Worm (Caenorhabditis elegans) whole organism, early embryonic: ENCODE results near the gene C25H3.17.
"Not testable (repeated sequence)": the region's sequence is repeated elsewhere in the genome, so short reads cannot be mapped to it uniquely, and the experiment has no call there.

Experiments used
- B0310.2 ChIP-seq: sonication (generic microtip); optimal IDR thresholded peaks from 2 replicates; lab custom pipeline; 2016; ENCODE audit warnings: mild to moderate bottlenecking, missing genetic modification characterization, missing compliant biosample characterization
- F13C5.2 ChIP-seq: sonication (generic microtip); optimal IDR thresholded peaks from 2 replicates; lab custom pipeline; 2017; ENCODE audit warnings: mild to moderate bottlenecking, missing genetic modification characterization, inconsistent platforms, missing compliant biosample characterization
- aly-1 ChIP-seq: sonication (generic microtip); optimal IDR thresholded peaks from 2 replicates; lab custom pipeline; 2016; ENCODE audit warnings: missing genetic modification characterization, missing compliant biosample characterization
- ama-1 ChIP-seq: fragments of 150-350 bp; optimal IDR thresholded peaks from 2 replicates; lab custom pipeline; 2014
- ceh-13 ChIP-seq: fragments of 200-800 bp; sonication (Bioruptor generic); optimal IDR thresholded peaks from 2 replicates; lab custom pipeline; 2018; ENCODE audit warnings: mild to moderate bottlenecking, missing genetic modification characterization, missing compliant biosample characterization
- ceh-36 ChIP-seq: sonication (generic microtip); optimal IDR thresholded peaks from 2 replicates; lab custom pipeline; 2016; ENCODE audit warnings: missing genetic modification characterization, inconsistent platforms, missing compliant biosample characterization
- ets-7 ChIP-seq: sonication (generic microtip); optimal IDR thresholded peaks from 2 replicates; lab custom pipeline; 2016; ENCODE audit warnings: missing genotype, missing genetic modification characterization, missing compliant biosample characterization
- flt-1 ChIP-seq: fragments of 200-800 bp; sonication (Bioruptor generic); IDR thresholded peaks from 2 replicates; pipeline ENCODE4 v1.3.6; 2022; ENCODE audit warnings: missing genetic modification characterization, missing compliant biosample characterization
- hmbx-1 ChIP-seq: sonication (generic microtip); optimal IDR thresholded peaks from 2 replicates; lab custom pipeline; 2016; ENCODE audit warnings: mild to moderate bottlenecking, missing genetic modification characterization, missing compliant biosample characterization
- pes-1 ChIP-seq: fragments of 200-800 bp; sonication (Bioruptor generic); IDR thresholded peaks from 2 replicates; pipeline ENCODE4 v1.3.6; 2022; ENCODE audit warnings: missing genetic modification reagents, missing genetic modification characterization, missing compliant biosample characterization
- scrt-1 ChIP-seq: fragments of 200-800 bp; sonication (Bioruptor generic); IDR thresholded peaks from 2 replicates; pipeline ENCODE4 v1.3.6; 2022; ENCODE audit warnings: missing genetic modification characterization, missing compliant biosample characterization
- sea-1 ChIP-seq: fragments of 200-800 bp; sonication (Bioruptor generic); conservative IDR thresholded peaks from 2 replicates; pipeline ENCODE4 v1.3.6; 2022; ENCODE audit warnings: missing genetic modification characterization, missing compliant biosample characterization
- tbx-11 ChIP-seq: fragments of 200-800 bp; sonication (Bioruptor generic); IDR thresholded peaks from 2 replicates; pipeline ENCODE4 v1.3.6; 2022; ENCODE audit warnings: missing genetic modification characterization, missing compliant biosample characterization
- tbx-37 ChIP-seq: fragments of 200-800 bp; sonication (Bioruptor generic); conservative IDR thresholded peaks from 2 replicates; pipeline ENCODE4 v1.3.6; 2022; ENCODE audit warnings: missing genetic modification reagents, missing genetic modification characterization, missing compliant biosample characterization
- tra-4 ChIP-seq: sonication (generic microtip); optimal IDR thresholded peaks from 2 replicates; lab custom pipeline; 2017; ENCODE audit warnings: missing genetic modification characterization, missing compliant biosample characterization

The C25H3.17 gene

DNA sequence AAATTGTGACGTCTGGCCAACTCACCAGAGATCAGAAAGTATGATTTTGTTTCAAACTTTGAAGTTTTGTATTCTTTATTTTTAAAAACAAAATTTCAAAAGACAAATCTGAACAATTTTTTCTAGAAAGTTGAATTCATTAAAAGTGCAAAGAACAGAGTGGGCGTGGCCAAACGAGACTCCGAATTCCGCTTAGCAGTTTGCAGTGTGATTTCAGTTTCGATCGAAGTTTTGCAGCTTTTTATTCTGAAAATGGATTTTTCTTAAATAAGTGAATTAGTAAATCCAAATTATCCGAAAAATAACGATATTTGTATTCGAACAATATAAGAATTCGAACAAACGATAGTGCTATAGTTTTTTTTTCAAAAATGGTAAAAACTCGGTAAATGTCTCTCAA, 36.0 kb downstream of the C25H3.17 start:
- TF ChIP-seq ceh-36 (tag; lab: Kevin White, UChicago) (no peak), F13C5.2 (no peak), sea-1 (GFP tag; lab: Robert Waterston, UW) (no peak), ceh-13 (GFP tag; lab: Kevin White, UChicago) (no peak), pes-1 (GFP tag; lab: Robert Waterston, UW) (no peak)

DNA sequence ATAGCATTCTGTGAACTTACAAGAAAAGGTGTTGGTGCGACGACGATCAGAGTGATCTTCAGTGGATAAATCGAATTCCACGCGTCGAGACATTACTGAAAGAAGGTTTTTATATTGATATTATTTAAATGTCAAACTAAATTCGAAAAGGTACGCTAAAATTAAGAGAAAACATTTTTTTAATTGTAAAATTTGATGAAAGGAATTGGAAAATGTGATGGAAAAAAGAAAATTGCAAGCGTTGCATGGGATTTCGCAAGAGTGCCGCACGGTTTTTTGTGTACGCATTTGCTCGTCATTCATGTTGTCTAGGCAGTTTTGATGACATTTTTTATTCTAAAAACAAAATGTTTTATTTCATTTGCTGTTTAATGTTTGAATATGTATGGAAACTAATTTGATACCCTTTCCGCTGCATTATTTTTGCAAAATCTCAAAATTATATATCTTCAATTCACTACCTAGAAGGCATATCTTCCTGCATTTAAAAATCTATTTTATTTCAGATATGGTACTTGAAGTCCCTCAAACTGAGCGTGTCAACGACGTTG, 38.6 kb downstream of the C25H3.17 start, which contains the start of the genes F59E12.6 and npl-4.1:
F59E12.6 (minus strand) TSS at position 101 of the 551 bp plus-strand sequence.
npl-4.1 (plus strand) TSS at position 501 of the 551 bp plus-strand sequence.
- TF ChIP-seq aly-1 (tag; lab: Kevin White, UChicago); ama-1 (lab: Kevin White, UChicago); hmbx-1 (tag; lab: Kevin White, UChicago): not testable (repeated sequence)

DNA sequence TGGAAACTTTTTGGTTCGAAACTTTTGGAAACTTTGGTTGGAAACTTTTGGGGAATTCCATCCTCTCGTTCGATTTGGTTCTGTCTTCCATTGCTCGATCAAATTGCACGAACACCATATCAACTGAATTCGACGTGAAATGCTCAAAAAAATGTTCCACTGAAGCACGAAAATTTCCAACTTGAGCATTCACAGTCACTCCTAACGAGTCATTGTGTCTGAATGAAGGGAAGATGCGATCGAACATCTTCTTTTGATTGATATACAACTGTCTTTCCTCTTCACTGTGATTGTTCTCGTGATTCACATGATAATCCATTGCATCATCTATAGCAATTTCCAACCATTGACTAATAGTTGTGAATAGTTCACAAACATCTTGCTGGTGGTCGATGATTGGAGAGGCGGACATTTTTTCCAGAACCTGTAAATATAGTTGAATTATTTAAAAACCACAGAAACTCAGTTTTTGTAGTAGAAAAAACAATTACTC, 41.1 kb downstream of the C25H3.17 start, which contains the start of gene F59E12.15:
F59E12.15 (minus strand) TSS at position 51 of the 493 bp plus-strand sequence.
- no peak for TF ChIP-seq ets-7 (tag; lab: Kevin White, UChicago)
- no peak for TF ChIP-seq scrt-1
- no peak for TF ChIP-seq B0310.2 (tag; lab: Kevin White, UChicago)
- no peak for TF ChIP-seq aly-1 (tag; lab: Kevin White, UChicago)
- TF ChIP-seq F13C5.2, result no peak
- no peak for TF ChIP-seq tbx-37 (GFP tag; lab: Robert Waterston, UW)

DNA sequence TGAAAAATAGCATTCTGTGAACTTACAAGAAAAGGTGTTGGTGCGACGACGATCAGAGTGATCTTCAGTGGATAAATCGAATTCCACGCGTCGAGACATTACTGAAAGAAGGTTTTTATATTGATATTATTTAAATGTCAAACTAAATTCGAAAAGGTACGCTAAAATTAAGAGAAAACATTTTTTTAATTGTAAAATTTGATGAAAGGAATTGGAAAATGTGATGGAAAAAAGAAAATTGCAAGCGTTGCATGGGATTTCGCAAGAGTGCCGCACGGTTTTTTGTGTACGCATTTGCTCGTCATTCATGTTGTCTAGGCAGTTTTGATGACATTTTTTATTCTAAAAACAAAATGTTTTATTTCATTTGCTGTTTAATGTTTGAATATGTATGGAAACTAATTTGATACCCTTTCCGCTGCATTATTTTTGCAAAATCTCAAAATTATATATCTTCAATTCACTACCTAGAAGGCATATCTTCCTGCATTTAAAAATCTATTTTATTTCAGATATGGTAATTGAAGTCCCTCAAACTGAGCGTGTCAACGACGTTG, 47.0 kb downstream of the C25H3.17 start, which contains the start of the genes eif-3.L and npl-4.2:
eif-3.L (minus strand) TSS at position 101 of the 557 bp plus-strand sequence.
npl-4.2 (plus strand) TSS at position 507 of the 557 bp plus-strand sequence.
- TF ChIP-seq sea-1 (GFP tag; lab: Robert Waterston, UW); tra-4 (tag; lab: Kevin White, UChicago); ceh-13 (GFP tag; lab: Kevin White, UChicago): not testable (repeated sequence)

DNA sequence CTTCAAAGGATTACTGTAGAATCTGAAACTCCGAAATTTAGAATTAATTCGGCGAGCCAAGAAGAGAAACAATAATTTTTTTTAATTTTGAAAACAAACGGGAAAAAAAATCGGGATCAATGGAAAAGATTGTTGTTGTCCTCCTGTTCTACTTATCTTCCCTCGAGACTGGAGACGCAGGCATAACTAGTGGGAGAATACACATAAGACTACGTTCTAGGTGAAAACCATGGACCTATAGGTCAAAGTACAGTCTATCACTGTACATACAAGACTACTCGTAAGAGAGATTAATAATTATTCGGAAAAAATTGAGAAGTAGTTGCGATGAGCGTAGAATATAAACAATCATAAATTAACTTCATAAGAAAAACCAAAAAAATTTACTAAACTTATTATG, 50.2 kb downstream of the C25H3.17 start, which contains the start of gene dhs-6:
dhs-6 (minus strand) TSS at position 22 of the 400 bp plus-strand sequence.
- TF ChIP-seq tbx-11 (GFP tag; lab: Robert Waterston, UW) (no peak), ama-1 (lab: Kevin White, UChicago) (no peak), ceh-36 (tag; lab: Kevin White, UChicago) (no peak), ceh-13 (GFP tag; lab: Kevin White, UChicago) (no peak), scrt-1 (no peak), flt-1 (GFP tag; lab: Robert Waterston, UW) (no peak), tra-4 (tag; lab: Kevin White, UChicago) (no peak), B0310.2 (tag; lab: Kevin White, UChicago) (no peak)
